Worm (Caenorhabditis elegans) whole organism, mixed stage, embryonic: ENCODE measurements around the gene cal-7.
A peak's percentile ranks its signal among the peaks of the same experiment; 100 is the strongest.

ENCODE experiments used
- lsy-2 ChIP-seq: fragments of 150-350 bp; optimal IDR thresholded peaks from 2 replicates; lab custom pipeline; 2014; ENCODE audit warnings: missing biosample characterization, missing genetic modification characterization
- snpc-4 ChIP-seq: fragments of 150-350 bp; optimal IDR thresholded peaks from 2 replicates; lab custom pipeline; 2014; ENCODE audit warnings: missing biosample characterization, missing genetic modification characterization

DNA sequence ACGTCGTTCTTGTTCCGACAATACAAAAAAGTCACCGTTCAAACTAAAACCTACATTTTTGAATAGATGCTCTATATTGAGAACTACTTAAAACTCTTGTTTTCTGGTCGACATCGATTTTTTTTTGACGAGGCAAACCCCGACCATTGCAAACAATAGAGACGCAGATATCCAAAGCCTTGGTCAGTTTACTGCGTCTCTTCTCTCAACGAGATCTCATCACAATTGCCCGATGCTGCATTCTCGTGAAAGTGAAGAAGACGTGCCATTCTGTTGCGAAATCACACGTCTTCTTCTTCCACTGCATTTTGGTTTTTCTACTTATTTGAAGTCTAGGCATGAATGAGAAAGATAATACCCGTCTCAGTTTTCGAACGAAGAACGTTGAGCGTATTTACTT, 29.5 kb upstream of the cal-7 start:
- TF ChIP-seq snpc-4 (tag; lab: Kevin White, UChicago) (no peak), lsy-2 (tag; lab: Kevin White, UChicago) (peak; percentile 3)
